Fruit fly (Drosophila melanogaster) whole organism, prepupa: ENCODE measurements around the gene PIG-H.

ENCODE experiments used
- Blimp-1 ChIP-seq: fragments of 200-800 bp; sonication (Bioruptor generic); optimal IDR thresholded peaks from 3 replicates; lab custom pipeline; 2017; ENCODE audit warnings: missing biosample characterization, missing genetic modification characterization, mild to moderate bottlenecking, moderate library complexity, missing genetic modification reagents
- CG10669 ChIP-seq: fragments of 200-800 bp; sonication (Bioruptor generic); optimal IDR thresholded peaks from 3 replicates; lab custom pipeline; 2018; ENCODE audit warnings: missing biosample characterization, mild to moderate bottlenecking, missing genetic modification characterization, moderate library complexity
- CG11902 ChIP-seq: fragments of 200-800 bp; sonication (Bioruptor generic); optimal IDR thresholded peaks from 3 replicates; lab custom pipeline; 2016; ENCODE audit warnings: missing biosample characterization, missing genetic modification characterization
- CG15336 ChIP-seq: fragments of 200-800 bp; sonication (Bioruptor generic); IDR thresholded peaks from 2 replicates; pipeline ENCODE4 v1.3.6; 2022; ENCODE audit warnings: missing biosample characterization, missing genetic modification characterization
- CG16779 ChIP-seq: fragments of 200-800 bp; sonication (Bioruptor generic); optimal IDR thresholded peaks from 3 replicates; lab custom pipeline; 2017; ENCODE audit warnings: missing biosample characterization, mild to moderate bottlenecking, missing genetic modification characterization
- CG3919 ChIP-seq: fragments of 200-800 bp; sonication (Bioruptor generic); optimal IDR thresholded peaks from 3 replicates; lab custom pipeline; 2016; ENCODE audit warnings: missing biosample characterization, missing genetic modification characterization
- CG6808 ChIP-seq: fragments of 200-800 bp; sonication (Bioruptor generic); optimal IDR thresholded peaks from 3 replicates; lab custom pipeline; 2017; ENCODE audit warnings: missing biosample characterization, missing genetic modification characterization, mild to moderate bottlenecking, moderate library complexity, missing genetic modification reagents
- CG8119 ChIP-seq: fragments of 200-800 bp; sonication (Bioruptor generic); IDR thresholded peaks from 3 replicates; pipeline ENCODE4 v1.3.6; 2022; ENCODE audit warnings: missing biosample characterization, missing genetic modification characterization
- CG8632 ChIP-seq: fragments of 200-800 bp; sonication (Bioruptor generic); optimal IDR thresholded peaks from 3 replicates; lab custom pipeline; 2016; ENCODE audit warnings: missing biosample characterization, missing genetic modification characterization
- Eip78C ChIP-seq: fragments of 200-800 bp; sonication (Bioruptor generic); peaks from one replicate; lab custom pipeline; 2016; ENCODE audit warnings: missing biosample characterization, missing genetic modification characterization
- Gug ChIP-seq: fragments of 200-800 bp; sonication (Bioruptor generic); IDR thresholded peaks from 2 replicates; pipeline ENCODE4 v1.3.6; 2022; ENCODE audit warnings: missing biosample characterization, missing genetic modification characterization
- fkh ChIP-seq: fragments of 200-800 bp; sonication (Bioruptor generic); optimal IDR thresholded peaks from 3 replicates; lab custom pipeline; 2017; ENCODE audit warnings: missing biosample characterization, mild to moderate bottlenecking, missing genetic modification characterization, moderate library complexity

DNA sequence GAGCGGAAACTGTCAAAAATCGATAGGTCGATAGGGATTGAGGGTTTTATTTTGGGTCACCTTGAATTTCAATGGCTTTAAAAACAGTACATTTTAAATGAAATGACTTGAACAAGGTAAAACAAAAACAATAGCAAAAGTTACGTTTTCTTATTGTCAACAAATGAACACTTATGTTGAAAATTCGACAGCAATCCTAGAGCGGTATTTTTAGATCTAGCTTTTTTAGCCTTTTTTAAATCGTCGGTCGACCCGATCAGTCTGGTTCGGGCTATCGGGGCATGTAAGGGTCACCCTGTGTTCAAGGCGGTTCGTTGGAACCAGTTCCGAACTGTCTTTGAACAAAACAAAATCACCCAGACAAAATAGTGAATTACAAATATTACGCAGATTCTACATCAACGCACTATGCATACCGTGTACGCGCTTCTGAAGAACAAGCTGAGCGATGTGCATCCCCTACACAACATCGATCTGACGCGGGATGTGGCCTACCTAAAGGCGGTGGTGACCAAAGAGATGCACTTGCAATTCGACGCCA, 9.5 kb downstream of the PIG-H start, which contains the start of the genes CG11052 and CG3223:
- no peak for TF ChIP-seq CG3919 (GFP tag; lab: Kevin White, UChicago)
- no peak for TF ChIP-seq CG8119 (GFP tag; lab: Robert Waterston, UW)
- no peak for TF ChIP-seq fkh (GFP tag; lab: Kevin White, UChicago)
- TF ChIP-seq Gug (GFP tag; lab: Robert Waterston, UW), result no peak
- no peak for TF ChIP-seq CG15336
- TF ChIP-seq Blimp-1 (GFP tag; lab: Kevin White, UChicago), result no peak
- TF ChIP-seq CG10669, result no peak
- TF ChIP-seq Eip78C, result peak; percentile 46
- no peak for TF ChIP-seq CG11902 (GFP tag; lab: Kevin White, UChicago)
- no peak for TF ChIP-seq CG16779 (tag; lab: Kevin White, UChicago)
- TF ChIP-seq CG6808 (GFP tag; lab: Kevin White, UChicago), result no peak
- TF ChIP-seq CG8632 (GFP tag; lab: Kevin White, UChicago), result no peak
